Worm (Caenorhabditis elegans): Measurements from ENCODE around the gene ttr-9.

Gene ttr-9

DNA sequence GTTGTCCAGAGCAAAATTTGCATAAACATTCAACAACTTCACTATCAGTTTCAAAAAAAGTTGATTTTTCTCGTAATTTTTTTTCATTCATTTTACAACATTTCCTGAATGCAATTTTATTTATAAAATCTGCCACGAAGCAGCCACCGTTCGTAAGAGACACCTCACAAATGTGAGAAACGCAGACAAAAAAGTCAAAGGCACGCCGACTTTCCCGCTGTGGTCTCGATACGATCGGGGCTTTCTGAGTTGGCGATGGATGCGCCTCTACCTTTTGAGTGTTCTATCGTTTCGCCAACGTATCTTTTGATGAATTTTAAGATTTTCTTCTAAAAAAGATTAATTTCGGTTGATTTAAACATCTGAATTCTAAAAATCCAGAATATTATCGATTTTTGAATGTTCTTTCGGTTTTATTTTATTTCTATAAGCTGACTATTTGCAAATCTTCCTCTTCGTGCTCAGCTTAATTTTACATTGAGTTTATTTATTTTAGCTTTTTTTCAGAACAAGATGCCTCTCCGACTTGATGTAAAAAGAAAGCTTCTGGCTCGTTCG lies 46.8 kb downstream of the ttr-9 start, which contains the start of gene copb-2:
copb-2 (plus strand) TSS at position 508 of the 558 bp plus-strand sequence.
- TF ChIP-seq mdl-1 (tag; optimal IDR thresholded peaks at IDR 0.05) (peak in 1 of 2 experiments; percentile 48), ceh-82 (tag; optimal IDR thresholded peaks at IDR 0.05) (peak in 2 of 3 experiments; percentile 39 to 57), nhr-28 (tag; optimal IDR thresholded peaks at IDR 0.05) (no peak), lin-15B (tag; optimal IDR thresholded peaks at IDR 0.05) (no peak), hpl-2 (GFP tag; optimal IDR thresholded peaks at IDR 0.05) (no peak), isw-1 (GFP tag; IDR thresholded peaks at IDR 0.05) (peak; percentile 45), ceh-63 (GFP tag; optimal IDR thresholded peaks at IDR 0.05) (no peak), lin-14 (GFP tag; optimal IDR thresholded peaks at IDR 0.05) (peak; percentile 93), fkh-10 (GFP tag; optimal IDR thresholded peaks at IDR 0.05) (no peak), lin-13 (GFP tag; optimal IDR thresholded peaks at IDR 0.05) (peak; percentile 49), nhr-85 (tag) (peak; percentile 63), nhr-47 (tag; optimal IDR thresholded peaks at IDR 0.05) (peak; percentile 67), sptf-1 (tag; optimal IDR thresholded peaks at IDR 0.05) (no peak), nhr-77 (tag; optimal IDR thresholded peaks at IDR 0.05) (peak; percentile 5), fos-1 (tag; optimal IDR thresholded peaks at IDR 0.05) (no peak), rnt-1 (tag; optimal IDR thresholded peaks at IDR 0.05) (peak; percentile 64), snpc-4 (tag; optimal IDR thresholded peaks at IDR 0.05) (peak; percentile 87), blmp-1 (tag; optimal IDR thresholded peaks at IDR 0.05) (peak; percentile 43), fkh-8 (tag; optimal IDR thresholded peaks at IDR 0.05) (no peak), nhr-71 (tag; optimal IDR thresholded peaks at IDR 0.05) (peak; percentile 78), efl-3 (GFP tag; optimal IDR thresholded peaks at IDR 0.05) (no peak), C34B4.2 (tag; optimal IDR thresholded peaks at IDR 0.05) (no peak), nhr-76 (tag; optimal IDR thresholded peaks at IDR 0.05) (no peak), dpl-1 (GFP tag; optimal IDR thresholded peaks at IDR 0.05) (peak; percentile 40 to 74 (median 63)), tlp-1 (tag; optimal IDR thresholded peaks at IDR 0.05) (no peak), tbx-2 (tag; optimal IDR thresholded peaks at IDR 0.05) (peak; percentile 40), lin-39 (tag; optimal IDR thresholded peaks at IDR 0.05) (peak; percentile 21), swsn-7 (tag; optimal IDR thresholded peaks at IDR 0.05) (peak; percentile 61), mep-1 (tag; optimal IDR thresholded peaks at IDR 0.05) (peak; percentile 82), unc-86 (tag; optimal IDR thresholded peaks at IDR 0.05) (peak; percentile 34), dsc-1 (tag; optimal IDR thresholded peaks at IDR 0.05) (peak; percentile 22), pax-3 (tag; optimal IDR thresholded peaks at IDR 0.05) (no peak), efl-1 (optimal IDR thresholded peaks at IDR 0.05) (peak; percentile 78 to 83), efl-1 (GFP tag; optimal IDR thresholded peaks at IDR 0.05 in 1 of 2) (peak; percentile 67 to 94), lir-3 (tag; optimal IDR thresholded peaks at IDR 0.05; ENCODE audit: poor library complexity) (no peak), nhr-20 (tag; optimal IDR thresholded peaks at IDR 0.05) (peak; percentile 59), mab-9 (GFP tag; IDR thresholded peaks at IDR 0.05) (no peak), unc-98 (GFP tag; IDR thresholded peaks at IDR 0.05) (no peak), ceh-90 (tag; optimal IDR thresholded peaks at IDR 0.05) (no peak), nhr-237 (tag; optimal IDR thresholded peaks at IDR 0.05) (no peak), ceh-88 (GFP tag; IDR thresholded peaks at IDR 0.05) (no peak), pag-3 (tag; optimal IDR thresholded peaks at IDR 0.05; ENCODE audit: borderline replicate concordance, insufficient read depth) (no peak), vab-15 (tag; optimal IDR thresholded peaks at IDR 0.05) (no peak), nhr-84 (tag; optimal IDR thresholded peaks at IDR 0.05) (no peak), C04F5.9 (tag; optimal IDR thresholded peaks at IDR 0.05) (peak; percentile 21), mef-2 (tag; optimal IDR thresholded peaks at IDR 0.05) (no peak), egl-27 (tag; optimal IDR thresholded peaks at IDR 0.05) (no peak), C16A3.4 (tag; optimal IDR thresholded peaks at IDR 0.05) (peak; percentile 48), zip-4 (GFP tag; optimal IDR thresholded peaks at IDR 0.05) (no peak), xbp-1 (tag; optimal IDR thresholded peaks at IDR 0.05) (peak; percentile 65), ztf-11 (tag; optimal IDR thresholded peaks at IDR 0.05) (no peak), lsy-2 (tag; optimal IDR thresholded peaks at IDR 0.05) (peak; percentile 71 to 82), nhr-90 (tag; optimal IDR thresholded peaks at IDR 0.05; ENCODE audit: poor library complexity) (peak; percentile 25)
